Fruit fly (Drosophila melanogaster): ENCODE measurements around the gene Tet.

dm6 chr3L:2820930-2821505, 57.9 kb downstream of the Tet start:
- TF ChIP-seq Dfd (GFP tag; optimal IDR thresholded peaks at IDR 0.05) (no peak), rgr (GFP tag; optimal IDR thresholded peaks at IDR 0.05) (peak; percentile 45), Hr78 (GFP tag; optimal IDR thresholded peaks at IDR 0.05) (no peak), brk (GFP tag; optimal IDR thresholded peaks at IDR 0.05) (no peak), psq (GFP tag; optimal IDR thresholded peaks at IDR 0.05) (peak; percentile 85), CG32264 (GFP tag; optimal IDR thresholded peaks at IDR 0.05) (peak; percentile 9), Vsx2 (GFP tag; optimal IDR thresholded peaks at IDR 0.05; ENCODE audit: partially characterized antibody) (peak; percentile 88), pan (optimal IDR thresholded peaks at IDR 0.05) (no peak), dl (GFP tag; optimal IDR thresholded peaks at IDR 0.05; ENCODE audit: insufficient read depth in 1 of 2, partially characterized antibody in 2 of 2) (peak; percentile 95 to 98), Abd-B (GFP tag; optimal IDR thresholded peaks at IDR 0.05) (no peak), woc (GFP tag; optimal IDR thresholded peaks at IDR 0.05) (no peak), sage (GFP tag; optimal IDR thresholded peaks at IDR 0.05) (peak; percentile 67)

All from whole organism, wandering third instar larva.